Worm (Caenorhabditis elegans): ENCODE measurements around the gene clec-125.

ce11 chrII:3481584-3481983 lies 34.2 kb upstream of the clec-125 start, which contains the start of gene Y49F6B.8:
- TF ChIP-seq nhr-12 (tag; optimal IDR thresholded peaks at IDR 0.05) (no peak), lsy-2 (tag; optimal IDR thresholded peaks at IDR 0.05) (no peak), unc-62 (GFP tag; optimal IDR thresholded peaks at IDR 0.05) (no peak)

Data from whole organism, mixed stage, embryonic.